Worm (Caenorhabditis elegans) whole organism, early embryonic: ENCODE measurements around the gene snrp-3.

Source experiments
- B0310.2 ChIP-seq: sonication (generic microtip); optimal IDR thresholded peaks from 2 replicates; lab custom pipeline; 2016; ENCODE audit warnings: mild to moderate bottlenecking, missing genetic modification characterization, missing compliant biosample characterization
- F13C5.2 ChIP-seq: sonication (generic microtip); optimal IDR thresholded peaks from 2 replicates; lab custom pipeline; 2017; ENCODE audit warnings: mild to moderate bottlenecking, missing genetic modification characterization, inconsistent platforms, missing compliant biosample characterization
- aly-1 ChIP-seq: sonication (generic microtip); optimal IDR thresholded peaks from 2 replicates; lab custom pipeline; 2016; ENCODE audit warnings: missing genetic modification characterization, missing compliant biosample characterization
- ama-1 ChIP-seq: fragments of 150-350 bp; optimal IDR thresholded peaks from 2 replicates; lab custom pipeline; 2014
- ceh-13 ChIP-seq: fragments of 200-800 bp; sonication (Bioruptor generic); optimal IDR thresholded peaks from 2 replicates; lab custom pipeline; 2018; ENCODE audit warnings: mild to moderate bottlenecking, missing genetic modification characterization, missing compliant biosample characterization
- ceh-36 ChIP-seq: sonication (generic microtip); optimal IDR thresholded peaks from 2 replicates; lab custom pipeline; 2016; ENCODE audit warnings: missing genetic modification characterization, inconsistent platforms, missing compliant biosample characterization
- ets-7 ChIP-seq: sonication (generic microtip); optimal IDR thresholded peaks from 2 replicates; lab custom pipeline; 2016; ENCODE audit warnings: missing genotype, missing genetic modification characterization, missing compliant biosample characterization
- flt-1 ChIP-seq: fragments of 200-800 bp; sonication (Bioruptor generic); IDR thresholded peaks from 2 replicates; pipeline ENCODE4 v1.3.6; 2022; ENCODE audit warnings: missing genetic modification characterization, missing compliant biosample characterization
- hmbx-1 ChIP-seq: sonication (generic microtip); optimal IDR thresholded peaks from 2 replicates; lab custom pipeline; 2016; ENCODE audit warnings: mild to moderate bottlenecking, missing genetic modification characterization, missing compliant biosample characterization
- hmg-4 ChIP-seq: fragments of 200-800 bp; sonication (Bioruptor generic); optimal IDR thresholded peaks from 2 replicates; lab custom pipeline; 2018; ENCODE audit warnings: mild to moderate bottlenecking, missing genetic modification characterization, missing compliant biosample characterization
- hnd-1 ChIP-seq: sonication (generic microtip); optimal IDR thresholded peaks from 2 replicates; lab custom pipeline; 2016; ENCODE audit warnings: missing genetic modification characterization, missing compliant biosample characterization
- pes-1 ChIP-seq: fragments of 200-800 bp; sonication (Bioruptor generic); IDR thresholded peaks from 2 replicates; pipeline ENCODE4 v1.3.6; 2022; ENCODE audit warnings: missing genetic modification reagents, missing genetic modification characterization, missing compliant biosample characterization
- scrt-1 ChIP-seq: fragments of 200-800 bp; sonication (Bioruptor generic); IDR thresholded peaks from 2 replicates; pipeline ENCODE4 v1.3.6; 2022; ENCODE audit warnings: missing genetic modification characterization, missing compliant biosample characterization
- sea-1 ChIP-seq: fragments of 200-800 bp; sonication (Bioruptor generic); conservative IDR thresholded peaks from 2 replicates; pipeline ENCODE4 v1.3.6; 2022; ENCODE audit warnings: missing genetic modification characterization, missing compliant biosample characterization
- tbx-11 ChIP-seq: fragments of 200-800 bp; sonication (Bioruptor generic); IDR thresholded peaks from 2 replicates; pipeline ENCODE4 v1.3.6; 2022; ENCODE audit warnings: missing genetic modification characterization, missing compliant biosample characterization
- tbx-37 ChIP-seq: fragments of 200-800 bp; sonication (Bioruptor generic); conservative IDR thresholded peaks from 2 replicates; pipeline ENCODE4 v1.3.6; 2022; ENCODE audit warnings: missing genetic modification reagents, missing genetic modification characterization, missing compliant biosample characterization
- tra-4 ChIP-seq: sonication (generic microtip); optimal IDR thresholded peaks from 2 replicates; lab custom pipeline; 2017; ENCODE audit warnings: missing genetic modification characterization, missing compliant biosample characterization

The snrp-3 gene

DNA sequence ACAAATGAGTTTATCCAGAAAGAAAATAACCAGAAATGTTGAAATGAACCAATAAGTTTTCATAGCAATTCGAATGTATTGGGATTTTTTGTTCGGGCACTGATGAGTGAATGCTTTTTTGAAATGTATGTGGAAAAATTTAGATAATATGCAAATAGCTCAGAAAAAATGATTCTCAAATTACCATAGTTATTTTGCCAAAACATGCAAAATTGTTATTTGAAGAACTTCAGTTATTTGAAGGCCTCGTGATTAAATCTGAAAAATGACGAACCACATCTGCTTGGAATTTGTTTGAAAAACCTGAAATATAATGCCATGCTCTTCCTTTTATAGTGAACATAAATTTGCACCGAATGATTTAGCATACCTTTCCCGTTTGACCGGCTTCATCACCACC lies 29.5 kb downstream of the snrp-3 start, which contains the start of gene C49C8.6:
TSS of gene C49C8.6 (minus strand) at position 101 of the 400 bp plus-strand sequence.
- no peak for TF ChIP-seq hnd-1 (tag; lab: Kevin White, UChicago)
- no peak for TF ChIP-seq aly-1 (tag; lab: Kevin White, UChicago)
- no peak for TF ChIP-seq pes-1 (GFP tag; lab: Robert Waterston, UW)
- no peak for TF ChIP-seq flt-1 (GFP tag; lab: Robert Waterston, UW)

DNA sequence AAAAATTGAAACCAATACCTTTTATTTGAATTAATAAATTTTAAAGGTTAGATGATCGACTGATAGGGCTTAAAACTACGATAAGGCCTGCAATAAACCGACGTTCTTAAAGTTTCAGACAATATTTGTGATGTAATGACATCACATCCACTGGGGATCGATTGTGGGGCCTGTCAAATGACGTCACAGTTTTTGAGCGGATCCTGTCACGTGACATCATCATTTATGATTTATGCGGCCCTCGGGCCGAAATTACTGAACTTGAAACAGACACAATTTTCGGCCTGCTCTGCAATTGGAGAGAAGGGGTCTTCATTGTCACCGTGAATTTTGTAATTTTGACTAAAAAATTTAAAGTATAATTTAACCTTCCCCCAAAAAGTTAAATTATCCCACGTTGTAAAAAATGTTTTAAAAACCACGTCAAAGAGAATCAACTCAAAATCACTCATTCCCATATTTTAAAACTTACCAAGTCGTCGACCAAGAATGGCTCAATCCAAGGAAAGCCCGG lies 33.4 kb downstream of the snrp-3 start, which contains the start of gene C49C8.1:
TSS of gene C49C8.1 (plus strand) at position 464 of the 514 bp plus-strand sequence.
- TF ChIP-seq hmg-4 (GFP tag; lab: Kevin White, UChicago): no peak
- no peak for TF ChIP-seq ets-7 (tag; lab: Kevin White, UChicago)
- no peak for TF ChIP-seq B0310.2 (tag; lab: Kevin White, UChicago)
- TF ChIP-seq flt-1 (GFP tag; lab: Robert Waterston, UW): no peak
- no peak for TF ChIP-seq F13C5.2 (tag; lab: Kevin White, UChicago)
- TF ChIP-seq hnd-1 (tag; lab: Kevin White, UChicago): no peak
- TF ChIP-seq pes-1 (GFP tag; lab: Robert Waterston, UW): no peak
- TF ChIP-seq scrt-1 (GFP tag; lab: Robert Waterston, UW): no peak
- no peak for TF ChIP-seq hmbx-1 (tag; lab: Kevin White, UChicago)
- TF ChIP-seq sea-1: no peak
- TF ChIP-seq tbx-37 (GFP tag; lab: Robert Waterston, UW): no peak
- no peak for TF ChIP-seq ceh-36 (tag; lab: Kevin White, UChicago)
- no peak for TF ChIP-seq tra-4 (tag; lab: Kevin White, UChicago)
- no peak for TF ChIP-seq aly-1 (tag; lab: Kevin White, UChicago)
- no peak for TF ChIP-seq ceh-13 (GFP tag; lab: Kevin White, UChicago)
- TF ChIP-seq tbx-11 (GFP tag; lab: Robert Waterston, UW): no peak
- no peak for TF ChIP-seq ama-1

- TF ChIP-seq hmg-4 (GFP tag; lab: Kevin White, UChicago) (no peak), hmbx-1 (tag; lab: Kevin White, UChicago) (no peak), F13C5.2 (tag; lab: Kevin White, UChicago) (no peak), tbx-11 (GFP tag; lab: Robert Waterston, UW) (no peak), ceh-13 (GFP tag; lab: Kevin White, UChicago) (no peak), aly-1 (tag; lab: Kevin White, UChicago) (no peak), scrt-1 (GFP tag; lab: Robert Waterston, UW) (no peak), ama-1 (no peak), tra-4 (tag; lab: Kevin White, UChicago) (no peak), B0310.2 (tag; lab: Kevin White, UChicago) (no peak), tbx-37 (GFP tag; lab: Robert Waterston, UW) (no peak), ceh-36 (tag; lab: Kevin White, UChicago) (no peak), flt-1 (GFP tag; lab: Robert Waterston, UW) (no peak)
Observed at ce11 chrIV:8653592-8653991, 34.0 kb downstream of the snrp-3 start, which contains the start of gene C49C8.5. Gene C49C8.5, minus strand, starts transcription at chrIV:8653664.

DNA sequence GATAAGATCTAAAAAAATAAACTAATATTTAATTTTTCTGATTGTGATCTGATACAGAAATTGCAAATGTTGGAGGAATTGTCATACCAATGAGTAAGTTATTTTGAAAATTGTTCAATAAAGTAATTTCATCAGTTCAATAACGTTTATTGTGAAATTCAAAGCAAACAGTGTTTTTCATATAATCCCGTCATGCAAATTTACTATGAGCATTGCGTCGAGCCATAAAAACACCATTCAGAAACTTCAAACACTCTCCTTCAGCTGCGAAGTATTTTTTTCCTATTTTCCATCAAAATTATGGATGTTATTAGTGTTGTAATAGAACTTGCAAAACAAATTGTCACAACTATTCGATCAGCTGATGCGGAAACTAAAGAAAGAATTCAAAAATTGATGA lies 35.8 kb downstream of the snrp-3 start, which contains the start of gene C49C8.8:
TSS of gene C49C8.8 (plus strand) at position 301 of the 400 bp plus-strand sequence.
- no peak for TF ChIP-seq hmbx-1 (tag; lab: Kevin White, UChicago)
- no peak for TF ChIP-seq flt-1 (GFP tag; lab: Robert Waterston, UW)
- no peak for TF ChIP-seq tbx-37 (GFP tag; lab: Robert Waterston, UW)
- TF ChIP-seq ets-7 (tag; lab: Kevin White, UChicago): no peak
- TF ChIP-seq ceh-36 (tag; lab: Kevin White, UChicago): no peak
- no peak for TF ChIP-seq sea-1
- TF ChIP-seq tbx-11 (GFP tag; lab: Robert Waterston, UW): no peak
- no peak for TF ChIP-seq ama-1
- no peak for TF ChIP-seq aly-1 (tag; lab: Kevin White, UChicago)
- no peak for TF ChIP-seq tra-4 (tag; lab: Kevin White, UChicago)
- no peak for TF ChIP-seq B0310.2 (tag; lab: Kevin White, UChicago)
- TF ChIP-seq hnd-1 (tag; lab: Kevin White, UChicago): no peak
- TF ChIP-seq pes-1 (GFP tag; lab: Robert Waterston, UW): no peak
- TF ChIP-seq scrt-1 (GFP tag; lab: Robert Waterston, UW): no peak
- no peak for TF ChIP-seq ceh-13 (GFP tag; lab: Kevin White, UChicago)
- TF ChIP-seq hmg-4 (GFP tag; lab: Kevin White, UChicago): no peak

- TF ChIP-seq ets-7 (tag; lab: Kevin White, UChicago) (no peak), ceh-13 (GFP tag; lab: Kevin White, UChicago) (no peak), hmbx-1 (tag; lab: Kevin White, UChicago) (no peak), tra-4 (tag; lab: Kevin White, UChicago) (no peak), ceh-36 (tag; lab: Kevin White, UChicago) (no peak), pes-1 (GFP tag; lab: Robert Waterston, UW) (no peak), ama-1 (no peak), aly-1 (tag; lab: Kevin White, UChicago) (no peak), flt-1 (GFP tag; lab: Robert Waterston, UW) (no peak), F13C5.2 (tag; lab: Kevin White, UChicago) (no peak), scrt-1 (GFP tag; lab: Robert Waterston, UW) (no peak), sea-1 (no peak)
Observed at ce11 chrIV:8650696-8651095, 36.9 kb downstream of the snrp-3 start, which contains the start of gene C49C8.2. Gene C49C8.2, plus strand, starts transcription at chrIV:8651088.

DNA sequence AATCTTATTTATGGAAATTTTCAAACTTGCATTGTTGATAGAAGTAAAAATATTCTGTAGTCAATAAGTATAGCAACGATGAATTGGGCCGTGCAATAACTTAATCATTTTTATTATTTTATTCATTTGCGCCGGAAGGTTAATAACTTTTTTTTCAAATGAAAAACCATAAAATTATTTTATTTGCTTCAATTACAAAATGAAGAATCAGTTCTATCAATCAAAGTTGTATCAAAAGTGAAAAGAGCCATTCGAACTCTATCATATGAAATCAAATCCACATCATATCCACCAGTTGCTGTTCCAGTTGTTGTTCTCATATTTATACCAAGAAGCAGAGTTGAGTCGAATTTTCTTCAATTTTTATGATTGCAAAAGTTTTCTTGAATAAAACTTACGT lies 39.1 kb downstream of the snrp-3 start, which contains the start of gene cyp-33E1:
TSS of gene cyp-33E1 (minus strand) at position 101 of the 400 bp plus-strand sequence.
- no peak for TF ChIP-seq tbx-11 (GFP tag; lab: Robert Waterston, UW)
- no peak for TF ChIP-seq hnd-1 (tag; lab: Kevin White, UChicago)
- TF ChIP-seq tra-4 (tag; lab: Kevin White, UChicago): no peak
- no peak for TF ChIP-seq flt-1 (GFP tag; lab: Robert Waterston, UW)
- TF ChIP-seq hmg-4 (GFP tag; lab: Kevin White, UChicago): no peak
- TF ChIP-seq ama-1: no peak
- TF ChIP-seq pes-1 (GFP tag; lab: Robert Waterston, UW): no peak
